Fruit fly (Drosophila melanogaster) whole organism, embryonic: ENCODE results near the gene Rpp14b.
A peak's percentile ranks its signal among the peaks of the same experiment; 100 is the strongest.

Experiments used
- Bgb ChIP-seq: fragments of 200-800 bp; sonication (Bioruptor generic); IDR thresholded peaks from 2 replicates; pipeline ENCODE4 v1.3.6; 2022; ENCODE audit warnings: missing biosample characterization, missing genetic modification characterization; ENCODE audit not compliant: partially characterized antibody
- Blimp-1 ChIP-seq: fragments of 200-800 bp; sonication (Bioruptor generic); optimal IDR thresholded peaks from 3 replicates; lab custom pipeline; 2018; ENCODE audit warnings: missing biosample characterization, missing genetic modification characterization, mild to moderate bottlenecking, moderate library complexity, missing genetic modification reagents
- CG10959 ChIP-seq: fragments of 200-800 bp; sonication (Bioruptor generic); IDR thresholded peaks from 2 replicates; pipeline ENCODE4 v1.3.6; 2022; ENCODE audit warnings: missing biosample characterization, missing genetic modification characterization
- CG11085 ChIP-seq: fragments of 200-800 bp; sonication (Bioruptor generic); IDR thresholded peaks from 2 replicates; pipeline ENCODE4 v1.3.6; 2022; ENCODE audit warnings: missing biosample characterization, missing genetic modification characterization
- CG11247 ChIP-seq: fragments of 200-800 bp; sonication (Bioruptor generic); IDR thresholded peaks from 2 replicates; pipeline ENCODE4 v1.3.6; 2022; ENCODE audit warnings: missing biosample characterization, missing genetic modification characterization
- CG14965 ChIP-seq: fragments of 200-800 bp; sonication (Bioruptor generic); optimal IDR thresholded peaks from 2 replicates; lab custom pipeline; 2016; ENCODE audit warnings: missing biosample characterization, missing genetic modification characterization, borderline replicate concordance
- CG16779 ChIP-seq: fragments of 200-800 bp; sonication (Bioruptor generic); IDR thresholded peaks from 2 replicates; pipeline ENCODE4 v1.3.6; 2022; ENCODE audit warnings: missing biosample characterization, missing genetic modification characterization
- CG18011 ChIP-seq: fragments of 200-800 bp; sonication (Bioruptor generic); optimal IDR thresholded peaks from 2 replicates; lab custom pipeline; 2017; ENCODE audit warnings: missing biosample characterization, missing genetic modification characterization, mild to moderate bottlenecking, moderate library complexity, missing genotype
- CG30403 ChIP-seq: fragments of 200-800 bp; sonication (Bioruptor generic); optimal IDR thresholded peaks from 3 replicates; lab custom pipeline; 2016; ENCODE audit warnings: missing biosample characterization, missing genetic modification characterization
- CG31441 ChIP-seq: fragments of 200-800 bp; sonication (Bioruptor generic); IDR thresholded peaks from 2 replicates; pipeline ENCODE4 v1.3.6; 2022; ENCODE audit warnings: missing biosample characterization, missing genetic modification characterization
- CG4730 ChIP-seq: fragments of 200-800 bp; sonication (Bioruptor generic); IDR thresholded peaks from 2 replicates; pipeline ENCODE4 v1.3.6; 2022; ENCODE audit warnings: missing biosample characterization, missing genetic modification characterization
- CG6272 ChIP-seq: fragments of 200-800 bp; sonication (Bioruptor generic); IDR thresholded peaks from 2 replicates; pipeline ENCODE4 v1.3.6; 2022; ENCODE audit warnings: missing biosample characterization, missing genetic modification characterization
- CG6791 ChIP-seq: fragments of 200-800 bp; sonication (Bioruptor generic); IDR thresholded peaks from 3 replicates; pipeline ENCODE4 v1.3.6; 2022; ENCODE audit warnings: missing biosample characterization, missing genetic modification characterization; ENCODE audit not compliant: partially characterized antibody
- CG7556 ChIP-seq: fragments of 200-800 bp; sonication (Bioruptor generic); optimal IDR thresholded peaks from 2 replicates; lab custom pipeline; 2017; ENCODE audit warnings: missing biosample characterization, mild to moderate bottlenecking, missing genetic modification characterization
- CG7786 ChIP-seq: fragments of 200-800 bp; sonication (Bioruptor generic); optimal IDR thresholded peaks from 2 replicates; lab custom pipeline; 2016; ENCODE audit warnings: missing biosample characterization, missing genetic modification characterization
- CG7963 ChIP-seq: fragments of 200-800 bp; sonication (Bioruptor generic); IDR thresholded peaks from 3 replicates; pipeline ENCODE4 v1.3.6; 2022; ENCODE audit warnings: missing biosample characterization, missing genetic modification characterization; ENCODE audit not compliant: partially characterized antibody
- CG8089 ChIP-seq: fragments of 200-800 bp; sonication (Bioruptor generic); optimal IDR thresholded peaks from 3 replicates; lab custom pipeline; 2016; ENCODE audit warnings: missing biosample characterization, missing genetic modification characterization
- CG8944 ChIP-seq: fragments of 200-800 bp; sonication (Bioruptor generic); optimal IDR thresholded peaks from 3 replicates; lab custom pipeline; 2016; ENCODE audit warnings: missing biosample characterization, missing genetic modification characterization
- CG9797 ChIP-seq: fragments of 200-800 bp; sonication (Bioruptor generic); optimal IDR thresholded peaks from 3 replicates; lab custom pipeline; 2018; ENCODE audit warnings: missing biosample characterization, mild to moderate bottlenecking, missing genetic modification characterization
- Camta ChIP-seq: fragments of 200-800 bp; sonication (Bioruptor generic); optimal IDR thresholded peaks from 2 replicates; lab custom pipeline; 2016; ENCODE audit warnings: missing biosample characterization, missing genetic modification characterization
- Deaf1 ChIP-seq: fragments of 200-800 bp; optimal IDR thresholded peaks from 3 replicates; lab custom pipeline; 2019; ENCODE audit warnings: missing biosample characterization, mild to moderate bottlenecking, missing genetic modification characterization, moderate library complexity
- Dek ChIP-seq: fragments of 200-800 bp; sonication (Bioruptor generic); optimal IDR thresholded peaks from 3 replicates; lab custom pipeline; 2019; ENCODE audit warnings: missing biosample characterization, mild to moderate bottlenecking, missing genetic modification characterization, moderate library complexity
- Dfd ChIP-seq, 2 experiments: fragments of >200 bp; optimal IDR thresholded peaks; 2 replicates each; lab custom pipeline; 2017; ENCODE audit warnings: missing biosample characterization in 2 of 2, missing genetic modification characterization in 2 of 2
- Dip2 ChIP-seq: fragments of 200-800 bp; sonication (Bioruptor generic); IDR thresholded peaks from 2 replicates; pipeline ENCODE4 v1.3.6; 2022; ENCODE audit warnings: missing biosample characterization, missing genetic modification characterization
- Doc2 ChIP-seq: fragments of 200-800 bp; sonication (Bioruptor generic); IDR thresholded peaks from 2 replicates; pipeline ENCODE4 v1.3.6; 2022; ENCODE audit warnings: missing biosample characterization, missing genetic modification characterization
- Doc3 ChIP-seq: fragments of 200-800 bp; sonication (Bioruptor generic); IDR thresholded peaks from 3 replicates; pipeline ENCODE4 v1.3.6; 2022; ENCODE audit warnings: missing biosample characterization, missing genetic modification characterization; ENCODE audit not compliant: partially characterized antibody
- Gug ChIP-seq: fragments of 200-800 bp; sonication (Bioruptor generic); IDR thresholded peaks from 4 replicates; pipeline ENCODE4 v1.3.6; 2022; ENCODE audit warnings: missing biosample characterization, missing genetic modification characterization
- HHEX ChIP-seq: fragments of 200-800 bp; sonication (Bioruptor generic); optimal IDR thresholded peaks from 3 replicates; lab custom pipeline; 2017; ENCODE audit warnings: missing biosample characterization, mild to moderate bottlenecking, missing genetic modification characterization, missing genetic modification reagents
- Hand ChIP-seq: fragments of 200-800 bp; sonication (Bioruptor generic); optimal IDR thresholded peaks from 2 replicates; lab custom pipeline; 2017; ENCODE audit warnings: mild to moderate bottlenecking, missing biosample characterization, missing genetic modification reagents, missing genetic modification characterization
- Sox102F ChIP-seq: fragments of 200-800 bp; sonication (Bioruptor generic); optimal IDR thresholded peaks from 2 replicates; lab custom pipeline; 2018; ENCODE audit warnings: missing biosample characterization, mild to moderate bottlenecking, missing genetic modification characterization, moderate library complexity
- abd-A ChIP-seq: fragments of 200-800 bp; sonication (Bioruptor generic); optimal IDR thresholded peaks from 3 replicates; lab custom pipeline; 2019; ENCODE audit warnings: missing biosample characterization, mild to moderate bottlenecking, missing genetic modification characterization, moderate library complexity
- ac ChIP-seq: fragments of 200-800 bp; sonication (Bioruptor generic); optimal IDR thresholded peaks from 3 replicates; lab custom pipeline; 2017; ENCODE audit warnings: missing biosample characterization, mild to moderate bottlenecking, missing genetic modification characterization
- bbx ChIP-seq: fragments of 200-800 bp; sonication (Bioruptor generic); IDR thresholded peaks from 2 replicates; pipeline ENCODE4 v1.3.6; 2022; ENCODE audit warnings: missing biosample characterization, missing genetic modification characterization; ENCODE audit not compliant: partially characterized antibody
- bcd ChIP-seq: fragments of 200-800 bp; sonication (Bioruptor generic); optimal IDR thresholded peaks from 2 replicates; lab custom pipeline; 2017; ENCODE audit warnings: missing biosample characterization, mild to moderate bottlenecking, missing genetic modification characterization
- crol ChIP-seq: fragments of 200-800 bp; sonication (Bioruptor generic); IDR thresholded peaks from 2 replicates; pipeline ENCODE4 v1.3.6; 2022; ENCODE audit warnings: missing biosample characterization, missing genetic modification characterization
- dpn ChIP-seq, 2 experiments: fragments of 200-800 bp; sonication (Bioruptor generic); optimal IDR thresholded peaks; 3 replicates each; lab custom pipeline; 2016; ENCODE audit warnings: missing biosample characterization in 2 of 2, missing genetic modification characterization in 2 of 2
- eyg ChIP-seq: fragments of 200-800 bp; sonication (Bioruptor generic); optimal IDR thresholded peaks from 3 replicates; lab custom pipeline; 2016; ENCODE audit warnings: missing biosample characterization, missing genetic modification characterization
- maf-S ChIP-seq: fragments of 200-800 bp; sonication (Bioruptor generic); optimal IDR thresholded peaks from 2 replicates; lab custom pipeline; 2016; ENCODE audit warnings: missing biosample characterization, missing genetic modification characterization
- phol ChIP-seq: fragments of 200-800 bp; sonication (Bioruptor generic); optimal IDR thresholded peaks from 3 replicates; lab custom pipeline; 2018; ENCODE audit warnings: missing biosample characterization, mild to moderate bottlenecking, missing genetic modification characterization, moderate library complexity
- prd ChIP-seq, 3 experiments: fragments of >200 bp in 2 of 3; fragments of 200-800 bp in 1 of 3; sonication (Bioruptor generic) in 1 of 3; optimal IDR thresholded peaks in 2 of 3; IDR thresholded peaks in 1 of 3; 2 replicates in 2 of 3; 3 replicates in 1 of 3; pipeline versions ENCODE4 v1.3.6 to Lab custom; 2017 to 2022; ENCODE audit warnings: missing biosample characterization in 1 of 3, missing genetic modification characterization in 1 of 3
- psq ChIP-seq: fragments of 200-800 bp; sonication (Bioruptor generic); optimal IDR thresholded peaks from 2 replicates; lab custom pipeline; 2017; ENCODE audit warnings: missing biosample characterization, missing genetic modification characterization
- sens ChIP-seq: fragments of 200-800 bp; sonication (Bioruptor generic); peaks from one replicate; lab custom pipeline; 2016; ENCODE audit warnings: missing biosample characterization, missing genetic modification characterization
- seq ChIP-seq: fragments of 200-800 bp; sonication (Bioruptor generic); IDR thresholded peaks from 2 replicates; pipeline ENCODE4 v1.3.6; 2022; ENCODE audit warnings: missing biosample characterization, missing genetic modification characterization
- sqz ChIP-seq: fragments of 200-800 bp; sonication (Bioruptor generic); optimal IDR thresholded peaks from 3 replicates; lab custom pipeline; 2018; ENCODE audit warnings: missing biosample characterization, mild to moderate bottlenecking, missing genetic modification characterization
- ssp ChIP-seq: fragments of 200-800 bp; sonication (Bioruptor generic); IDR thresholded peaks from 2 replicates; pipeline ENCODE4 v1.3.6; 2022; ENCODE audit warnings: missing biosample characterization, missing genetic modification characterization
- tgo ChIP-seq: fragments of 200-800 bp; sonication (Bioruptor generic); IDR thresholded peaks from 3 replicates; pipeline ENCODE4 v1.3.6; 2022; ENCODE audit warnings: missing biosample characterization, missing genetic modification characterization
- trem ChIP-seq: fragments of 200-800 bp; optimal IDR thresholded peaks from 3 replicates; lab custom pipeline; 2019; ENCODE audit warnings: missing biosample characterization, mild to moderate bottlenecking, missing genetic modification characterization, moderate library complexity
- vvl ChIP-seq: fragments of 200-800 bp; sonication (Bioruptor generic); IDR thresholded peaks from 2 replicates; pipeline ENCODE4 v1.3.6; 2022; ENCODE audit warnings: missing biosample characterization, missing genetic modification characterization
- z ChIP-seq: fragments of 200-800 bp; sonication (Bioruptor generic); IDR thresholded peaks from 3 replicates; pipeline ENCODE4 v1.3.6; 2022; ENCODE audit warnings: missing biosample characterization, missing genetic modification characterization
- zen ChIP-seq: fragments of 200-800 bp; sonication (Bioruptor generic); optimal IDR thresholded peaks from 3 replicates; lab custom pipeline; 2018; ENCODE audit warnings: missing biosample characterization, mild to moderate bottlenecking, missing genetic modification characterization, moderate library complexity
- zfh1 ChIP-seq: fragments of 200-800 bp; sonication (Bioruptor generic); IDR thresholded peaks from 3 replicates; pipeline ENCODE4 v1.3.6; 2022; ENCODE audit warnings: missing biosample characterization, missing genetic modification characterization

The Rpp14b gene

DNA sequence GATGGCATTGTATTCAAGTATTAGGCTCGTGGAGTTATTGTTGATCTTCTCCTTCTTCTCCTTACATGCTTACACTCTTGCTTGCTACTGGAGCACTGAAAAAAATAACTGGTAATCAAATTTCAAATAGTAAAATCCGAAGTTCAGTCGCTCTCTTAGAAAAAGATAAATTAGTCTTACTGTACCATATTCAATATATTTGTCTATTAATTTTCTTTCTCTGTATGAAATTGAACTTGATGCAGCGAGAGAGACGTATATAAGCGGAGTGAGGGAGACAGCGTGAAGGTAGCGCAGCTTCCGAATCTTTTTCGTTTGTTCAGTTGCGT, 5.4 kb downstream of the Rpp14b start (continued):
- TF ChIP-seq HHEX (GFP tag; lab: Kevin White, UChicago) (peak; percentile 85), CG7963 (no peak), crol (GFP tag; lab: Robert Waterston, UW) (no peak; the same call in 1 of the 2 replicates), CG7556 (GFP tag; lab: Kevin White, UChicago) (peak; percentile 81), eyg (GFP tag; lab: Kevin White, UChicago) (peak; percentile 69), bcd (GFP tag; lab: Kevin White, UChicago) (peak; percentile 86), maf-S (GFP tag; lab: Kevin White, UChicago) (peak; percentile 68), CG4730 (peak; percentile 83), CG9797 (GFP tag; lab: Kevin White, UChicago) (no peak), CG10959 (GFP tag; lab: Robert Waterston, UW) (peak; percentile 78), CG11085 (GFP tag; lab: Robert Waterston, UW) (peak; percentile 38; the same call in 1 of the 2 replicates), CG8944 (GFP tag; lab: Kevin White, UChicago) (peak; percentile 89), CG8089 (GFP tag; lab: Kevin White, UChicago) (peak; percentile 71), Gug (peak; percentile 83), Deaf1 (tag; lab: Kevin White, UChicago) (peak; percentile 66), trem (peak; percentile 88), CG18011 (no peak), psq (GFP tag; lab: Kevin White, UChicago) (peak; percentile 5), bbx (GFP tag; lab: Robert Waterston, UW) (no peak), Camta (peak; percentile 90), phol (tag; lab: Kevin White, UChicago) (peak; percentile 92), ac (GFP tag; lab: Kevin White, UChicago) (no peak), CG14965 (peak; percentile 49), Bgb (GFP tag; lab: Robert Waterston, UW) (no peak), Doc2 (peak; percentile 56), prd (optimal IDR thresholded peaks at IDR 0.05; lab: Kevin White, UChicago) (no peak), prd (GFP tag; IDR thresholded peaks at IDR 0.05; lab: Robert Waterston, UW) (peak; percentile 92), CG11247 (GFP tag; lab: Robert Waterston, UW) (peak; percentile 85), Hand (GFP tag; lab: Kevin White, UChicago) (no peak), CG16779 (0 out of 2 replicates have a peak, but pooled peaks have one; percentile 59), Dfd (GFP tag; optimal IDR thresholded peaks at IDR 0.05; lab: Kevin White, UChicago) (no peak), Blimp-1 (GFP tag; lab: Kevin White, UChicago) (peak; percentile 95), sqz (GFP tag; lab: Kevin White, UChicago) (peak; percentile 75), abd-A (tag; lab: Kevin White, UChicago) (peak; percentile 60), tgo (GFP tag; lab: Robert Waterston, UW) (peak; percentile 89), Dip2 (GFP tag; lab: Robert Waterston, UW) (no peak), Sox102F (peak; percentile 88), zfh1 (GFP tag; lab: Robert Waterston, UW) (peak; percentile 96), dpn (GFP tag; optimal IDR thresholded peaks at IDR 0.05; lab: Kevin White, UChicago) (peak; percentile 77 to 90), CG7786 (GFP tag; lab: Kevin White, UChicago) (peak; percentile 60), z (GFP tag; lab: Robert Waterston, UW) (peak; percentile 56; the same call in 1 of the 3 replicates), CG6791 (GFP tag; lab: Robert Waterston, UW) (no peak), Dek (tag; lab: Kevin White, UChicago) (peak; percentile 80), CG30403 (GFP tag; lab: Kevin White, UChicago) (peak; percentile 87), zen (peak; percentile 79), ssp (peak; percentile 78), CG6272 (GFP tag; lab: Robert Waterston, UW) (peak; percentile 72), seq (peak; percentile 89), sens (GFP tag; lab: Kevin White, UChicago) (peak; percentile 98), CG31441 (GFP tag; lab: Robert Waterston, UW) (peak; percentile 82), Doc3 (no peak), vvl (GFP tag; lab: Robert Waterston, UW) (peak; percentile 95)
